Worm (Caenorhabditis elegans) whole organism, L3 larva: ENCODE results near the gene pxn-2.

ENCODE experiments used
- R02D3.7 ChIP-seq: fragments of 150-350 bp; optimal IDR thresholded peaks from 2 replicates; lab custom pipeline; 2014; ENCODE audit warnings: missing biosample characterization, missing genetic modification characterization
- ZK546.5 ChIP-seq: sonication (generic microtip); optimal IDR thresholded peaks from 2 replicates; lab custom pipeline; 2017; ENCODE audit warnings: missing biosample characterization, missing genetic modification characterization
- aly-2 ChIP-seq: fragments of 150-350 bp; optimal IDR thresholded peaks from 2 replicates; lab custom pipeline; 2014; ENCODE audit warnings: missing biosample characterization, missing genetic modification characterization
- ceh-16 ChIP-seq: sonication (generic microtip); optimal IDR thresholded peaks from 2 replicates; lab custom pipeline; 2017; ENCODE audit warnings: missing biosample characterization, missing genetic modification characterization
- ceh-82 ChIP-seq: fragments of 150-350 bp; optimal IDR thresholded peaks from 2 replicates; lab custom pipeline; 2014; ENCODE audit warnings: missing biosample characterization, missing genetic modification characterization
- ceh-9 ChIP-seq: sonication (generic microtip); optimal IDR thresholded peaks from 2 replicates; lab custom pipeline; 2018; ENCODE audit warnings: missing biosample characterization, missing genetic modification characterization
- daf-12 ChIP-seq: fragments of 150-350 bp; optimal IDR thresholded peaks from 2 replicates; lab custom pipeline; 2014; ENCODE audit warnings: missing biosample characterization, missing genetic modification reagents, missing genetic modification characterization
- egl-27 ChIP-seq: sonication (generic microtip); optimal IDR thresholded peaks from 4 replicates; lab custom pipeline; 2017; ENCODE audit warnings: missing biosample characterization, missing genetic modification reagents, missing genetic modification characterization
- egl-5 ChIP-seq: fragments of 150-350 bp; optimal IDR thresholded peaks from 2 replicates; lab custom pipeline; 2017; ENCODE audit warnings: missing biosample characterization, missing genetic modification reagents, missing genetic modification characterization, inconsistent platforms
- elt-1 ChIP-seq: fragments of 150-350 bp; optimal IDR thresholded peaks from 2 replicates; lab custom pipeline; 2014; ENCODE audit warnings: missing biosample characterization, missing genetic modification characterization
- elt-2 ChIP-seq: sonication (generic microtip); optimal IDR thresholded peaks from 2 replicates; lab custom pipeline; 2016; ENCODE audit warnings: missing genetic modification reagents, mild to moderate bottlenecking, missing genetic modification characterization, missing compliant biosample characterization
- elt-3 ChIP-seq, 3 experiments: fragments of 150-350 bp in 1 of 3; sonication (generic microtip) in 2 of 3; optimal IDR thresholded peaks; 2 replicates in 2 of 3; 4 replicates in 1 of 3; lab custom pipeline; 2014 to 2017; ENCODE audit warnings: missing biosample characterization in 3 of 3, missing genetic modification characterization in 3 of 3
- fkh-2 ChIP-seq: fragments of 150-350 bp; optimal IDR thresholded peaks from 2 replicates; lab custom pipeline; 2014; ENCODE audit warnings: missing biosample characterization, missing genetic modification reagents, missing genetic modification characterization
- fos-1 ChIP-seq: fragments of 150-350 bp; optimal IDR thresholded peaks from 2 replicates; lab custom pipeline; 2014; ENCODE audit warnings: missing biosample characterization, missing genetic modification characterization
- hmg-11 ChIP-seq: sonication (generic microtip); optimal IDR thresholded peaks from 2 replicates; lab custom pipeline; 2016; ENCODE audit warnings: missing genetic modification characterization, missing compliant biosample characterization
- jun-1 ChIP-seq: fragments of 150-350 bp; optimal IDR thresholded peaks from 2 replicates; lab custom pipeline; 2014; ENCODE audit warnings: missing biosample characterization, missing genetic modification reagents, missing genetic modification characterization
- lin-15B ChIP-seq: fragments of 150-350 bp; optimal IDR thresholded peaks from 2 replicates; lab custom pipeline; 2014; ENCODE audit warnings: missing biosample characterization, missing genetic modification characterization
- lsy-12 ChIP-seq: sonication (generic microtip); optimal IDR thresholded peaks from 2 replicates; lab custom pipeline; 2016; ENCODE audit warnings: mild to moderate bottlenecking, missing genetic modification characterization, missing compliant biosample characterization
- mml-1 ChIP-seq: fragments of 150-350 bp; sonication (generic microtip); optimal IDR thresholded peaks from 3 replicates; lab custom pipeline; 2014; ENCODE audit warnings: missing biosample characterization, missing genetic modification characterization
- nfya-1 ChIP-seq: sonication (generic microtip); optimal IDR thresholded peaks from 2 replicates; lab custom pipeline; 2017; ENCODE audit warnings: missing genetic modification characterization, mild to moderate bottlenecking, missing compliant biosample characterization, antibody characterized with exemption, moderate library complexity; ENCODE audit not compliant: insufficient read depth
- nhr-12 ChIP-seq: fragments of 150-350 bp; optimal IDR thresholded peaks from 2 replicates; lab custom pipeline; 2014; ENCODE audit warnings: missing biosample characterization, missing genetic modification characterization
- nhr-25 ChIP-seq: sonication (generic microtip); optimal IDR thresholded peaks from 2 replicates; lab custom pipeline; 2017; ENCODE audit warnings: missing biosample characterization, missing genetic modification characterization
- nhr-28 ChIP-seq: fragments of 150-350 bp; optimal IDR thresholded peaks from 2 replicates; lab custom pipeline; 2014; ENCODE audit warnings: missing biosample characterization, missing genetic modification characterization
- nhr-43 ChIP-seq: sonication (generic microtip); optimal IDR thresholded peaks from 2 replicates; lab custom pipeline; 2016; ENCODE audit warnings: mild to moderate bottlenecking, missing genetic modification characterization, missing compliant biosample characterization; ENCODE audit not compliant: poor library complexity, severe bottlenecking
- nhr-67 ChIP-seq: fragments of 150-350 bp; optimal IDR thresholded peaks from 2 replicates; lab custom pipeline; 2014; ENCODE audit warnings: missing biosample characterization, missing genetic modification characterization
- nhr-76 ChIP-seq: fragments of 150-350 bp; sonication (generic microtip); optimal IDR thresholded peaks from 5 replicates; lab custom pipeline; 2014; ENCODE audit warnings: missing biosample characterization, missing genetic modification characterization
- pha-4 ChIP-seq: fragments of 150-350 bp; optimal IDR thresholded peaks from 2 replicates; lab custom pipeline; 2014; ENCODE audit warnings: missing biosample characterization, missing genetic modification reagents, missing genetic modification characterization
- pqm-1 ChIP-seq: fragments of 150-350 bp; optimal IDR thresholded peaks from 2 replicates; lab custom pipeline; 2017; ENCODE audit warnings: missing biosample characterization, missing genetic modification characterization, inconsistent platforms
- sea-2 ChIP-seq: fragments of 150-350 bp; sonication (generic microtip); optimal IDR thresholded peaks from 4 replicates; lab custom pipeline; 2014; ENCODE audit warnings: missing biosample characterization, missing genetic modification reagents, missing genetic modification characterization
- skn-1 ChIP-seq: fragments of 150-350 bp; optimal IDR thresholded peaks from 2 replicates; lab custom pipeline; 2014; ENCODE audit warnings: missing biosample characterization, missing genetic modification characterization
- snpc-4 ChIP-seq: fragments of 150-350 bp; optimal IDR thresholded peaks from 2 replicates; lab custom pipeline; 2014; ENCODE audit warnings: missing biosample characterization, missing genetic modification characterization
- tbx-2 ChIP-seq: sonication (generic microtip); optimal IDR thresholded peaks from 2 replicates; lab custom pipeline; 2016; ENCODE audit warnings: mild to moderate bottlenecking, missing genetic modification characterization, missing compliant biosample characterization
- unc-62 ChIP-seq: fragments of 150-350 bp; sonication (generic microtip); optimal IDR thresholded peaks from 4 replicates; lab custom pipeline; 2014; ENCODE audit warnings: missing biosample characterization, missing genetic modification reagents, missing genetic modification characterization
- zag-1 ChIP-seq: fragments of 150-350 bp; optimal IDR thresholded peaks from 2 replicates; lab custom pipeline; 2014; ENCODE audit warnings: missing biosample characterization, missing genetic modification characterization
- ztf-11 ChIP-seq: fragments of 150-350 bp; optimal IDR thresholded peaks from 2 replicates; lab custom pipeline; 2014; ENCODE audit warnings: missing biosample characterization, missing genetic modification characterization

The pxn-2 gene

DNA sequence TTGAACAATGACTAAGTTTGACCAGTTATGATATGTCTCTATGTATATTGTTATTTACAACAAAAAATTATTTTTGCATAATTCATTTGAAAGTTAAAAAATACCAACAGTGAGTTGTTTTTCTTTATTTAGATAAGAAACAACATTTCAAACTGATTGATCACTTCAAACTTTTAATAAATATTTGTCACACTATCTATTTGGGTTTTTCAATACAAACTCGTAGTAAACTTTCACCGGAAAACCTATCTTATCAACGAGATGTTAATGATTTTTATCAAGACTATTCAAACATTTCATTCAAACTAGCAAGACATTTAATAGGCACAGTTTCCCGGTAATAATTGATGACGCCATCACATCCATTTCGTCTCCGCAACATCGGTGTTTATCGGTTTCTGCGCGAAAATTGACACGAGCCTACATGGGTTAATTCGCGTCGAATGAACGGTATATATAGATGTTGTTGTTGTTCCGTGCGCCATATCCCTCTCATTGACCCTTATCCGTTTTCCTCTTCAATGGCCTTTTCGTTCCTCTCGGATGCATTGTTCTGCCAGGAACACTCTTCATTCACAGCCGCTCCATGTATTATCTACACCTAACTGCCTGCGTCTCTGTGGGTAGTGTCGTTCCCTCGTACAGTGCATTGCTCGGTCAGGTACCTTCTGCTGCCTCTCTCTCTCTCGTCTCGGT is 11.2 kb upstream of the pxn-2 start:
- peak; percentile 57 for TF ChIP-seq elt-2 (tag; lab: Kevin White, UChicago)
- no peak for TF ChIP-seq nhr-76
- peak; percentile 31 for TF ChIP-seq pha-4 (tag; lab: Kevin White, UChicago)
- TF ChIP-seq R02D3.7, result no peak

DNA sequence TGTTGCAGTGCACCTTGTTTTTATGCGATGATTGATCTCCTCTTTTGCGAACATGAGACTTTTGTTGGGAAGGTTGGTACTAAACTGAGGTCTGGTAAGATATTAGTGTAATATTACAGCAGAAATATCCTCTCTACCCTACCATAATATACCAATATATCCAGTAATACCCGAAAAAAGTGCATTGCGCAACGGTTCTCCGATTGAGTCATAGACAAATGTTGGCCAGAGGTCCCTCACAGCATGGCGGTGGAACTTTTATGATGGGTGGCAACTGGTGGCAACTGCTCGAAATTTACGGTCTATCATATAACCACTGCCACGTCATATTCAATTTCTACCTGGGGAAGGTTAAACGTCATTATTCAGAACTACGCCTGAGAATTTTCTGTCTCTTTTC is 10.2 kb upstream of the pxn-2 start:
- no peak for TF ChIP-seq lin-15B (tag; lab: Kevin White, UChicago)
- TF ChIP-seq mml-1 (tag; lab: Kevin White, UChicago), result no peak
- TF ChIP-seq elt-3 (tag; optimal IDR thresholded peaks at IDR 0.05; lab: Kevin White, UChicago), result no peak
- no peak for TF ChIP-seq lsy-12 (tag; lab: Kevin White, UChicago)

DNA sequence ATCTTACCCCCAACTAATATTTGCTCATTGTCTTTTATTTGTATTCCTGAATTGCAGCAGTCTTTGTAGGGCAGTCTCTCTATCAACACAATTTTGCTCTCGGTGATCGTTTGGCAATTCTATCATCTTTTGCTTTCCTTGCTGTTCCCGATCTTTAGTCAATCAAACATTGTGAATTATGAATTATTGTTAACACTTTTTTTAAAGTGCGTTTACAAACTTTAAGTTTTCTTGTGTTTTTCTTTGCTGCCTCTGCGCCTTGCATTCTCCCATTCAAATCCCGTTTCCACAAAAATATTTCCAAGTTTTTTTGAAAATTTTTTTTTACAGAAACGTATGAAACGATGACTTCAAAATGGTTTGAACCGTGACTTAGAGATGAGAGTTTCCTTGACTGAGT is 3.0 kb upstream of the pxn-2 start, which contains the start of gene ver-4:
Gene ver-4, plus strand, starts transcription at position 301 of the 400 bp plus-strand sequence.
- TF ChIP-seq elt-2 (tag; lab: Kevin White, UChicago), result no peak
- TF ChIP-seq hmg-11, result no peak
- no peak for TF ChIP-seq daf-12
- TF ChIP-seq nhr-76, result no peak
- no peak for TF ChIP-seq R02D3.7
- no peak for TF ChIP-seq snpc-4
- no peak for TF ChIP-seq sea-2 (GFP tag; lab: Kevin White, UChicago)
- TF ChIP-seq skn-1 (tag; lab: Kevin White, UChicago), result no peak
- TF ChIP-seq nhr-12 (tag; lab: Kevin White, UChicago), result no peak
- TF ChIP-seq ceh-16 (tag; lab: Kevin White, UChicago), result no peak
- TF ChIP-seq jun-1 (tag; lab: Kevin White, UChicago), result no peak
- no peak for TF ChIP-seq ceh-82
- TF ChIP-seq nhr-25, result no peak
- no peak for TF ChIP-seq lsy-12 (tag; lab: Kevin White, UChicago)
- TF ChIP-seq nhr-28 (tag; lab: Kevin White, UChicago), result no peak
- no peak for TF ChIP-seq egl-5
- TF ChIP-seq ZK546.5, result no peak
- no peak for TF ChIP-seq unc-62 (GFP tag; lab: Kevin White, UChicago)
- TF ChIP-seq, all 47 proteins: peak for 0

DNA sequence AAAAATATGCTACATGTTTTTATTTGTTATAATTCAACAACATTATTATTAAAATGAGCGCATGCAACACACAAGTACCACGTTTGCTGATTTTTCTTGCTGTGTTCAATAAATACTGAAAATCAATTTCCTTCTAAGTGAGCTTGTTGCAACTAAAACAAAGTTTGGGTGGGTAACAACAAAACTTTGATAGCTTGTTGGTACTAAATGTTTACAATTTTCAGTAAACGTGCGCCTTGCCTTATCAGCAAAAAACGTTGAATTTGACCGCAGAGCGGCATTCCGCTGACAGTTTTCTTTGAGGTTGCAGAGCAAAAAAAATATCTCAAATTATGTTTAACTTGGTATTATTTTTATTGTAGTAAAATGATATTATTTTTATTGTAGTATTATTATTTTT is 2.3 kb upstream of the pxn-2 start:
- TF ChIP-seq tbx-2 (tag; lab: Kevin White, UChicago) (no peak), nfya-1 (no peak), aly-2 (tag; lab: Kevin White, UChicago) (no peak), fos-1 (tag; lab: Kevin White, UChicago) (no peak), nhr-67 (no peak), pqm-1 (tag; lab: Kevin White, UChicago) (no peak), pha-4 (tag; lab: Kevin White, UChicago) (no peak), jun-1 (tag; lab: Kevin White, UChicago) (no peak)

DNA sequence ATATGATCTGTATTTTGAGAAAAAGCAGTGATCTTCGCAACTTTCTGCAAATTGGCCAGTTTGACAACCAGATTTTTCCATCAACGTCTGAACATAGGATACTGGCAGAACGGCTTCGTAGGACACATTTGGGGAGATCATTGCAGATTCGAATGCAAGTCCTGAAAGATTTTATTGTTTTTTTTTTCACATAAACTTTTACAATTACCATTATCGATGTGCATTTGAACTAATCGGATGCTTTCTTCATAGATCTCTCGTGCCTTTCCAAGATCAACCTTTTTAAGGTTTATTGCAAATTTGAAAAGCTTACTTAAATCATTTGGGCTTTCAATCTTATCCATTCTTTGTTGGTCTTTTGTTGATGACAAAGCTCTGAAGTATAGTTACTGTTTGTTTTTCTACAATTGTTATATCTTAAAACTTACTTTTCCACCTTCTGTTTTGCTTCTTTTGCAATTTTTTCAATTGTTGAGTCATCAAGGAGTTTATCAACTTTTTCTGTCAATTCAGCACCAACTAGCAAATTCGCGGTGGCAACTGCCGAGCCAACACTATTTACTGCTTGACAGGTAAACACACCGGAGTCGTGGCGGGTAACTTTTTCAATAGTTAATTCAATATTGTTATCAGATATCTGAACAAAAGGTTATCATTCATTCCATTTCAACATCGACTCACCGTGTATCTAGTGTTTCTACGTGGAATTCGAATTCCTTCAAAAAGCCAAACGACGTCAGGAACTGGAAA is 2.5 kb downstream of the pxn-2 start:
- no peak for TF ChIP-seq ztf-11 (tag; lab: Kevin White, UChicago)
- TF ChIP-seq, all 47 proteins: peak for 0

DNA sequence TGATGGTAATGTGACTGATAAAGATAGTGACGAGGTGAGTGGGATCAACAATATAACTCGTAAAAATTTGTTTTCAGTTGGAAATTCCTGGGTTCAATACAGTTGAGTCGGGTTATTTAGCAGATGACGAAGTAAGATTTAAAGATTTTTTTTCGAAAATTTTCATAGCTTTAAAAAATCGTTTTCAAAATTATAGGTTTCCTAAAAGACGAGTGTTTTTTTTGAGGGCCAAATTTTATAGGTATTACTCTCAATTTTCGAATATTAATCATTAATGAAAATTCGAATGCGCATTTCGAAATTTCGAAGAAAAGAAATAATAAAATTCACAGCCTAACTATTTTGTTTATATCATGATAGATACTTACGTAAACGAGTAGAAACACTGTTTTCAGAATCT is 8.0 kb downstream of the pxn-2 start:
- TF ChIP-seq mml-1 (tag; lab: Kevin White, UChicago) (no peak), elt-3 (tag; optimal IDR thresholded peaks at IDR 0.05; lab: Kevin White, UChicago) (no peak), nhr-43 (tag; lab: Kevin White, UChicago) (no peak), ceh-9 (no peak), ceh-16 (tag; lab: Kevin White, UChicago) (no peak), zag-1 (tag; lab: Kevin White, UChicago) (no peak), fkh-2 (tag; lab: Kevin White, UChicago) (no peak), snpc-4 (no peak), elt-2 (tag; lab: Kevin White, UChicago) (no peak), nhr-25 (no peak), egl-27 (tag; lab: Kevin White, UChicago) (no peak), skn-1 (tag; lab: Kevin White, UChicago) (no peak), nfya-1 (no peak), aly-2 (tag; lab: Kevin White, UChicago) (no peak), elt-1 (tag; lab: Kevin White, UChicago) (no peak)
